Worm (Caenorhabditis elegans): ENCODE measurements around the gene pes-8.

- no peak for TF ChIP-seq sox-4 (tag; optimal IDR thresholded peaks at IDR 0.05)
- no peak for TF ChIP-seq ceh-9 (tag; optimal IDR thresholded peaks at IDR 0.05)
- no peak for TF ChIP-seq C08G9.2 (tag; optimal IDR thresholded peaks at IDR 0.05)
- TF ChIP-seq fkh-10 (GFP tag; optimal IDR thresholded peaks at IDR 0.05): no peak
- no peak for TF ChIP-seq fkh-6 (tag; optimal IDR thresholded peaks at IDR 0.05)
- no peak for TF ChIP-seq dmd-4 (tag; optimal IDR thresholded peaks at IDR 0.05; ENCODE audit: borderline replicate concordance)
- no peak for TF ChIP-seq elt-2 (tag; optimal IDR thresholded peaks at IDR 0.05)
- no peak for TF ChIP-seq pha-4 (tag; optimal IDR thresholded peaks at IDR 0.05)
- no peak for TF ChIP-seq pax-1 (tag; optimal IDR thresholded peaks at IDR 0.05)
- no peak for TF ChIP-seq lin-11 (tag; optimal IDR thresholded peaks at IDR 0.05)
- no peak for TF ChIP-seq unc-42 (tag; optimal IDR thresholded peaks at IDR 0.05)
- TF ChIP-seq ceh-24 (tag; optimal IDR thresholded peaks at IDR 0.05): no peak
Measured at ce11 chrX:9212675-9213074, 38.9 kb upstream of the pes-8 start.
